Fruit fly (Drosophila melanogaster) Kc167 (cell line): ENCODE measurements around the gene CG33080.

Source experiments
- Myc ChIP-seq: fragments of >200 bp; optimal IDR thresholded peaks from 2 replicates; lab custom pipeline; 2017; ENCODE audit warnings: missing external identifiers
- Sin3A ChIP-seq: fragments of >200 bp; optimal IDR thresholded peaks from 2 replicates; lab custom pipeline; 2018; ENCODE audit warnings: missing external identifiers
- h ChIP-seq: fragments of >200 bp; optimal IDR thresholded peaks from 3 replicates; lab custom pipeline; 2018; ENCODE audit warnings: missing external identifiers
- insv ChIP-seq: fragments of >200 bp; optimal IDR thresholded peaks from 3 replicates; lab custom pipeline; 2018; ENCODE audit warnings: missing external identifiers
- psq ChIP-seq: fragments of >200 bp; optimal IDR thresholded peaks from 2 replicates; lab custom pipeline; 2017; ENCODE audit warnings: missing external identifiers
- ttk ChIP-seq: sonication (Bioruptor generic); optimal IDR thresholded peaks from 2 replicates; lab custom pipeline; 2017; ENCODE audit warnings: missing external identifiers

DNA sequence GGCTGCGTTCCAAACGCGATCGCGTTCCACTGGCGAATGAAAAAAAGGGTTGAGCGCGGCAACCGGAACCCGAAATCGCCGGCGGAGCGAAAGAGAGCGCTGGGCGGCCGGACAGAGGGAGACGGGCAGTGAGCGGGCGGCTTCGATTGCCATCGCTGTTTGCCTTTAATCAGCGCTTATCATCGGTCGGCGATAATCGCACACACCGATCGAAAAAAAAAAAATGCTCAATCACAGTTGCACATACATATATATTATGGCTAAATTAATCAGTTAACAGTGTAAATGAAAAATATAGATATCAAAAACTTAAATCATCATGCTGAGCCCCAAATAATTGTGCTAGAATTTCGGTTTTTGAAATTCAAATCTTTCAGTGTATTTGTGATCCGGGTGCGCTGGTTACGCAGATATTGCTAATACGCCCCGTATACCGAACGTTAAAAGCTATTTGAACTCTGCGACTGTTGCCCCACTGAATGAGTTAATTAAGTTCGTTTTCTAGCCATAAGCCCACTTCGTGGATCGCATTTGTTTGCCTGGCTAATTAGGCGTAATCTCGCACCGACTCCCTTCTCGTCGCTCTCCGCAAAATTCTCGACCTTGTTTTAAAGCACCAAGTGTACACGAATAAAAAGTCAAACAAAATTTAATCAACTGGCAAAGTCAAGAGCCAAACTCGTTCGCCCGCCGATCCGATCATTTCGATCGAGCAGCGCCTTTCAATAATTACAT lies at the start of gene CG33080:
- TF ChIP-seq h (no peak), psq (lab: Kevin White, UChicago) (no peak), Myc (lab: Kevin White, UChicago) (no peak), ttk (lab: Kevin White, UChicago) (no peak), Sin3A (lab: Kevin White, UChicago) (no peak), insv (lab: Kevin White, UChicago) (no peak)
